Fruit fly (Drosophila melanogaster) whole organism, embryonic: ENCODE data around the gene ABCB7.
A peak's percentile ranks its signal among the peaks of the same experiment; 100 is the strongest.

Source experiments
- Aef1 ChIP-seq: fragments of 200-800 bp; sonication (Bioruptor generic); IDR thresholded peaks from 3 replicates; pipeline ENCODE4 v1.3.6; 2022; ENCODE audit warnings: missing biosample characterization, missing genetic modification characterization
- B-H2 ChIP-seq: fragments of 200-800 bp; sonication (Bioruptor generic); optimal IDR thresholded peaks from 2 replicates; lab custom pipeline; 2018; ENCODE audit warnings: missing biosample characterization, mild to moderate bottlenecking, missing genetic modification characterization
- Bdp1 ChIP-seq: fragments of 200-800 bp; sonication (Bioruptor generic); optimal IDR thresholded peaks from 3 replicates; lab custom pipeline; 2016; ENCODE audit warnings: missing biosample characterization, missing genetic modification characterization
- CG1024 ChIP-seq: fragments of 200-800 bp; sonication (Bioruptor generic); IDR thresholded peaks from 2 replicates; pipeline ENCODE4 v1.3.6; 2022; ENCODE audit warnings: missing biosample characterization, missing genetic modification characterization
- CG10543 ChIP-seq: fragments of 200-800 bp; sonication (Bioruptor generic); optimal IDR thresholded peaks from 3 replicates; lab custom pipeline; 2017; ENCODE audit warnings: missing biosample characterization, mild to moderate bottlenecking, missing genetic modification characterization, moderate library complexity
- CG11093 ChIP-seq: fragments of 200-800 bp; sonication (Bioruptor generic); IDR thresholded peaks from 3 replicates; pipeline ENCODE4 v1.3.6; 2022; ENCODE audit warnings: missing biosample characterization, missing genetic modification characterization
- CG12659 ChIP-seq: fragments of 200-800 bp; sonication (Bioruptor generic); optimal IDR thresholded peaks from 3 replicates; lab custom pipeline; 2017; ENCODE audit warnings: mild to moderate bottlenecking, missing biosample characterization, missing genetic modification reagents, missing genetic modification characterization
- CG13624 ChIP-seq: fragments of 200-800 bp; sonication (Bioruptor generic); optimal IDR thresholded peaks from 2 replicates; lab custom pipeline; 2016; ENCODE audit warnings: missing biosample characterization, missing genetic modification characterization
- CG14710 ChIP-seq: fragments of 200-800 bp; sonication (Bioruptor generic); optimal IDR thresholded peaks from 3 replicates; lab custom pipeline; 2019; ENCODE audit warnings: missing biosample characterization, mild to moderate bottlenecking, missing genetic modification characterization, moderate library complexity
- CG15696 ChIP-seq: fragments of 200-800 bp; sonication (Bioruptor generic); optimal IDR thresholded peaks from 2 replicates; lab custom pipeline; 2019; ENCODE audit warnings: missing biosample characterization, mild to moderate bottlenecking, missing genetic modification characterization, moderate library complexity
- CG16815 ChIP-seq: fragments of 200-800 bp; sonication (Bioruptor generic); optimal IDR thresholded peaks from 3 replicates; lab custom pipeline; 2017; ENCODE audit warnings: missing biosample characterization, mild to moderate bottlenecking, missing genetic modification characterization
- CG1792 ChIP-seq: fragments of 200-800 bp; sonication (Bioruptor generic); optimal IDR thresholded peaks from 2 replicates; lab custom pipeline; 2016; ENCODE audit warnings: missing biosample characterization, missing genetic modification characterization
- CG18764 ChIP-seq: fragments of 200-800 bp; sonication (Bioruptor generic); optimal IDR thresholded peaks from 3 replicates; lab custom pipeline; 2016; ENCODE audit warnings: missing biosample characterization, missing genetic modification characterization
- CG30431 ChIP-seq: fragments of 200-800 bp; sonication (Bioruptor generic); optimal IDR thresholded peaks from 2 replicates; lab custom pipeline; 2017; ENCODE audit warnings: missing biosample characterization, missing genetic modification characterization
- CG42726 ChIP-seq: fragments of 200-800 bp; sonication (Bioruptor generic); IDR thresholded peaks from 2 replicates; pipeline ENCODE4 v1.3.6; 2022; ENCODE audit warnings: missing biosample characterization, missing genetic modification characterization; ENCODE audit not compliant: partially characterized antibody
- CG5180 ChIP-seq: fragments of 200-800 bp; sonication (Bioruptor generic); optimal IDR thresholded peaks from 3 replicates; lab custom pipeline; 2017; ENCODE audit warnings: missing biosample characterization, missing genetic modification characterization, mild to moderate bottlenecking, moderate library complexity, missing genetic modification reagents
- CG6683 ChIP-seq: fragments of 200-800 bp; sonication (Bioruptor generic); optimal IDR thresholded peaks from 2 replicates; lab custom pipeline; 2017; ENCODE audit warnings: missing biosample characterization, mild to moderate bottlenecking, missing genetic modification characterization, missing genetic modification reagents
- CG8290 ChIP-seq, 3 experiments: fragments of 200-800 bp; sonication (Bioruptor generic); optimal IDR thresholded peaks; 2 replicates each; lab custom pipeline; 2016 to 2019; ENCODE audit warnings: missing biosample characterization in 3 of 3, missing genetic modification characterization in 3 of 3, mild to moderate bottlenecking in 2 of 3, moderate library complexity in 1 of 3
- CG8359 ChIP-seq: fragments of 200-800 bp; sonication (Bioruptor generic); optimal IDR thresholded peaks from 2 replicates; lab custom pipeline; 2017; ENCODE audit warnings: missing biosample characterization, mild to moderate bottlenecking, missing genetic modification characterization, borderline replicate concordance
- CG9932 ChIP-seq: fragments of 200-800 bp; sonication (Bioruptor generic); IDR thresholded peaks from 2 replicates; pipeline ENCODE4 v1.3.6; 2022; ENCODE audit warnings: missing biosample characterization, missing genetic modification characterization
- E2f1 ChIP-seq: fragments of 200-800 bp; sonication (Bioruptor generic); IDR thresholded peaks from 2 replicates; pipeline ENCODE4 v1.3.6; 2022; ENCODE audit warnings: missing biosample characterization, missing genetic modification characterization
- Hmr ChIP-seq: fragments of 200-800 bp; sonication (Bioruptor generic); optimal IDR thresholded peaks from 3 replicates; lab custom pipeline; 2017; ENCODE audit warnings: mild to moderate bottlenecking, missing biosample characterization, missing genetic modification reagents, missing genetic modification characterization
- Hr78 ChIP-seq, 2 experiments: fragments of 200-800 bp in 1 of 2; fragments of >200 bp in 1 of 2; sonication (Bioruptor generic) in 1 of 2; optimal IDR thresholded peaks; 2 replicates each; lab custom pipeline; 2017 to 2019; ENCODE audit warnings: missing biosample characterization in 2 of 2, missing genetic modification characterization in 2 of 2, mild to moderate bottlenecking in 1 of 2, moderate library complexity in 1 of 2
- Lhr ChIP-seq: fragments of 200-800 bp; sonication (Bioruptor generic); optimal IDR thresholded peaks from 3 replicates; lab custom pipeline; 2017; ENCODE audit warnings: mild to moderate bottlenecking, missing biosample characterization, missing genetic modification reagents, missing genetic modification characterization
- Max ChIP-seq: fragments of 200-800 bp; sonication (Bioruptor generic); optimal IDR thresholded peaks from 2 replicates; lab custom pipeline; 2016; ENCODE audit warnings: missing biosample characterization, mild to moderate bottlenecking, missing genetic modification characterization
- Nf-YB ChIP-seq: fragments of 200-800 bp; sonication (Bioruptor generic); optimal IDR thresholded peaks from 3 replicates; lab custom pipeline; 2019; ENCODE audit warnings: missing biosample characterization, mild to moderate bottlenecking, missing genetic modification characterization, moderate library complexity
- ase ChIP-seq: fragments of 200-800 bp; sonication (Bioruptor generic); IDR thresholded peaks from 3 replicates; pipeline ENCODE4 v1.3.6; 2022; ENCODE audit warnings: missing biosample characterization, missing genetic modification characterization
- ash1 ChIP-seq: fragments of 200-800 bp; sonication (Bioruptor generic); optimal IDR thresholded peaks from 2 replicates; lab custom pipeline; 2018; ENCODE audit warnings: missing biosample characterization, mild to moderate bottlenecking, missing genetic modification characterization
- az2 ChIP-seq: fragments of 200-800 bp; sonication (Bioruptor generic); optimal IDR thresholded peaks from 3 replicates; lab custom pipeline; 2016; ENCODE audit warnings: missing biosample characterization, missing genetic modification characterization
- cad ChIP-seq: fragments of >200 bp; optimal IDR thresholded peaks from 2 replicates; lab custom pipeline; 2017; ENCODE audit warnings: missing biosample characterization, missing genetic modification characterization
- ci ChIP-seq: fragments of 200-800 bp; sonication (Bioruptor generic); IDR thresholded peaks from 3 replicates; pipeline ENCODE4 v1.3.6; 2022; ENCODE audit warnings: missing biosample characterization, missing genetic modification characterization
- croc ChIP-seq: fragments of 200-800 bp; sonication (Bioruptor generic); conservative IDR thresholded peaks from 3 replicates; pipeline ENCODE4 v1.3.6; 2022; ENCODE audit warnings: missing biosample characterization, missing genetic modification characterization
- da ChIP-seq: fragments of 200-800 bp; sonication (Bioruptor generic); optimal IDR thresholded peaks from 2 replicates; lab custom pipeline; 2016; ENCODE audit warnings: missing biosample characterization, missing genetic modification characterization
- dimm ChIP-seq: fragments of 200-800 bp; sonication (Bioruptor generic); IDR thresholded peaks from 2 replicates; pipeline ENCODE4 v1.3.6; 2022; ENCODE audit warnings: missing biosample characterization, missing genetic modification characterization
- dpn ChIP-seq, 2 experiments: fragments of 200-800 bp; sonication (Bioruptor generic); optimal IDR thresholded peaks; 3 replicates each; lab custom pipeline; 2016; ENCODE audit warnings: missing biosample characterization in 2 of 2, missing genetic modification characterization in 2 of 2
- eve ChIP-seq, 2 experiments: fragments of >200 bp; optimal IDR thresholded peaks; 2 replicates each; lab custom pipeline; 2017; ENCODE audit warnings: missing biosample characterization in 2 of 2, missing genetic modification characterization in 2 of 2
- ind ChIP-seq: fragments of 200-800 bp; sonication (Bioruptor generic); optimal IDR thresholded peaks from 3 replicates; lab custom pipeline; 2016; ENCODE audit warnings: missing biosample characterization, missing genetic modification characterization
- inv ChIP-seq: fragments of 200-800 bp; sonication (Bioruptor generic); IDR thresholded peaks from 2 replicates; pipeline ENCODE4 v1.3.6; 2022; ENCODE audit warnings: missing biosample characterization, missing genetic modification characterization; ENCODE audit not compliant: partially characterized antibody
- pfk ChIP-seq: fragments of 200-800 bp; sonication (Bioruptor generic); optimal IDR thresholded peaks from 2 replicates; lab custom pipeline; 2018; ENCODE audit warnings: missing biosample characterization, mild to moderate bottlenecking, missing genetic modification characterization, moderate library complexity
- sc ChIP-seq, 3 experiments: fragments of >200 bp in 2 of 3; fragments of 200-800 bp in 1 of 3; sonication (Bioruptor generic) in 1 of 3; optimal IDR thresholded peaks; 2 replicates in 2 of 3; 3 replicates in 1 of 3; lab custom pipeline; 2017; ENCODE audit warnings: mild to moderate bottlenecking in 1 of 3, missing biosample characterization in 1 of 3, missing genetic modification characterization in 1 of 3, missing genetic modification reagents in 1 of 3
- sug ChIP-seq: fragments of 200-800 bp; optimal IDR thresholded peaks from 2 replicates; lab custom pipeline; 2019; ENCODE audit warnings: missing biosample characterization, mild to moderate bottlenecking, missing genetic modification characterization, moderate library complexity
- tap ChIP-seq: fragments of 200-800 bp; optimal IDR thresholded peaks from 3 replicates; lab custom pipeline; 2019; ENCODE audit warnings: missing biosample characterization, mild to moderate bottlenecking, missing genetic modification characterization, moderate library complexity
- tio ChIP-seq: fragments of 200-800 bp; sonication (Bioruptor generic); optimal IDR thresholded peaks from 2 replicates; lab custom pipeline; 2017; ENCODE audit warnings: missing biosample characterization, missing genetic modification characterization, inconsistent platforms
- tup ChIP-seq: fragments of 200-800 bp; sonication (Bioruptor generic); optimal IDR thresholded peaks from 2 replicates; lab custom pipeline; 2016; ENCODE audit warnings: missing biosample characterization, mild to moderate bottlenecking, missing genetic modification characterization, moderate library complexity
- tx ChIP-seq: fragments of 200-800 bp; sonication (Bioruptor generic); optimal IDR thresholded peaks from 2 replicates; lab custom pipeline; 2016; ENCODE audit warnings: missing biosample characterization, missing genetic modification characterization
- unc-4 ChIP-seq: fragments of 200-800 bp; sonication (Bioruptor generic); IDR thresholded peaks from 2 replicates; pipeline ENCODE4 v1.3.6; 2022; ENCODE audit warnings: missing biosample characterization, missing genetic modification characterization; ENCODE audit not compliant: partially characterized antibody
- zen2 ChIP-seq: fragments of 200-800 bp; sonication (Bioruptor generic); IDR thresholded peaks from 3 replicates; pipeline ENCODE4 v1.3.6; 2022; ENCODE audit warnings: missing biosample characterization, missing genetic modification characterization; ENCODE audit not compliant: partially characterized antibody

Gene ABCB7

DNA sequence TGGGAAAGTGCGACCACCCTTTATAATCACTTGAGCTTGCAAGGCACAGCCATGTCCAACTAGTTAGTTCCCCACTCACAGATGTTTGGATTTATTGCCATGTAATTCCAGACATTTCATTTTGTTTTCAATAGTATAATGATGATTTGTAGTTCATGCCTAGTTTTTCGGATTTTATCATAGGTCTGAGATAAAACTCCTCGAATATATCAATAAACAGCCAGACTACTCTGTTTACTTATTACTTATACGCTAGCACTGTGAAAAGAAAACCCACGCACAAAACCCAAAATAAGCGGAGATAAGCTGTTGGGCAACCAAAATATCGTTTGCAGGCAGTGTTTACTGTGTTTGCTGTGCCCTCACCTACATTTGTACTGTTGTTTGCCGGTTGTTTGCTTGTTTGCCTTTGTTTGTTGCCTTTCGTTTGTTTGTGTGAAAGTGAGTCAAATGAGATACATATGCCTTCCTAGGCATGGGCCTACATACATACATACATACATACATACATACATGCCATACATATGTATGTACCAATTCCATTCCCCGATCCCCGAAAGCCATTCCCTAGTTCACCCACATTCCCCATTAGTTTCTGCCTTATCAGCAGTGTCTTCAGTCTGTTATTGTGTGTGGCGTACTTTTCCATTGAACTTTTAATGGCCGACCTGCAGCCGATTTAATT is 38.9 kb upstream of the ABCB7 start (continued):
- TF ChIP-seq CG16815 (GFP tag; lab: Kevin White, UChicago) (peak; percentile 26), CG1024 (GFP tag; lab: Robert Waterston, UW) (peak; percentile 45), tap (tag; lab: Kevin White, UChicago) (peak; percentile 50), CG9932 (GFP tag; lab: Robert Waterston, UW) (no peak), CG42726 (GFP tag; lab: Robert Waterston, UW) (no peak), CG12659 (peak; percentile 44), unc-4 (GFP tag; lab: Robert Waterston, UW) (no peak), Lhr (GFP tag; lab: Kevin White, UChicago) (peak; percentile 77), ind (peak; percentile 60), B-H2 (GFP tag; lab: Kevin White, UChicago) (no peak), sc (optimal IDR thresholded peaks at IDR 0.05; lab: Kevin White, UChicago) (no peak), sc (GFP tag; optimal IDR thresholded peaks at IDR 0.05; lab: Kevin White, UChicago) (peak; percentile 77), Nf-YB (GFP tag; lab: Kevin White, UChicago) (peak; percentile 41), Bdp1 (GFP tag; lab: Kevin White, UChicago) (peak; percentile 58), sug (tag; lab: Kevin White, UChicago) (peak; percentile 58), tio (GFP tag; lab: Kevin White, UChicago) (peak; percentile 46), CG6683 (GFP tag; lab: Kevin White, UChicago) (peak; percentile 48), E2f1 (GFP tag; lab: Robert Waterston, UW) (0 out of 2 replicates have a peak, but pooled peaks have one; percentile 48), ase (GFP tag; lab: Robert Waterston, UW) (0 out of 3 replicates have a peak, but pooled peaks have one; percentile 26), CG14710 (tag; lab: Kevin White, UChicago) (peak; percentile 79), CG10543 (GFP tag; lab: Kevin White, UChicago) (peak; percentile 48), inv (GFP tag; lab: Robert Waterston, UW) (no peak), CG5180 (peak; percentile 74), pfk (peak; percentile 48), az2 (peak; percentile 26), CG8290 (GFP tag; optimal IDR thresholded peaks at IDR 0.05; lab: Kevin White, UChicago) (peak; percentile 88), CG8290 (tag; optimal IDR thresholded peaks at IDR 0.05; lab: Kevin White, UChicago) (peak; percentile 60 to 91), da (peak; percentile 68), Aef1 (no peak), dimm (GFP tag; lab: Robert Waterston, UW) (no peak), CG18764 (peak; percentile 78), CG15696 (tag; lab: Kevin White, UChicago) (peak; percentile 95), tx (GFP tag; lab: Kevin White, UChicago) (no peak), eve (GFP tag; optimal IDR thresholded peaks at IDR 0.05; lab: Kevin White, UChicago) (peak in 1 of 2 experiments; percentile 87), CG13624 (no peak), Hmr (peak; percentile 54), CG8359 (peak; percentile 81), ci (peak; percentile 83), dpn (GFP tag; optimal IDR thresholded peaks at IDR 0.05; lab: Kevin White, UChicago) (peak; percentile 50 to 54), Max (GFP tag; lab: Kevin White, UChicago) (no peak), Hr78 (GFP tag; optimal IDR thresholded peaks at IDR 0.05; lab: Kevin White, UChicago) (peak in 1 of 2 experiments; percentile 96), cad (GFP tag; lab: Kevin White, UChicago) (no peak), ash1 (GFP tag; lab: Kevin White, UChicago) (peak; percentile 57), croc (GFP tag; lab: Robert Waterston, UW) (peak; percentile 45), zen2 (no peak), CG30431 (GFP tag; lab: Kevin White, UChicago) (peak; percentile 59), CG11093 (GFP tag; lab: Robert Waterston, UW) (no peak; the same call in 2 of the 3 replicates), tup (GFP tag; lab: Kevin White, UChicago) (peak; percentile 25), CG1792 (no peak)
